Fruit fly (Drosophila melanogaster) whole organism, embryonic: ENCODE data around the gene CG12992.
A peak's percentile ranks its signal among the peaks of the same experiment; 100 is the strongest.

Experiments
- B-H2 ChIP-seq: fragments of 200-800 bp; sonication (Bioruptor generic); optimal IDR thresholded peaks from 2 replicates; lab custom pipeline; 2018; ENCODE audit warnings: missing biosample characterization, mild to moderate bottlenecking, missing genetic modification characterization
- Bgb ChIP-seq: fragments of 200-800 bp; sonication (Bioruptor generic); IDR thresholded peaks from 2 replicates; pipeline ENCODE4 v1.3.6; 2022; ENCODE audit warnings: missing biosample characterization, missing genetic modification characterization; ENCODE audit not compliant: partially characterized antibody
- CG10462 ChIP-seq: fragments of 200-800 bp; sonication (Bioruptor generic); optimal IDR thresholded peaks from 2 replicates; lab custom pipeline; 2016; ENCODE audit warnings: missing biosample characterization, missing genetic modification characterization
- CG12391 ChIP-seq: fragments of 200-800 bp; sonication (Bioruptor generic); optimal IDR thresholded peaks from 3 replicates; lab custom pipeline; 2018; ENCODE audit warnings: missing biosample characterization, mild to moderate bottlenecking, missing genetic modification characterization, moderate library complexity
- CG13296 ChIP-seq: fragments of 200-800 bp; sonication (Bioruptor generic); optimal IDR thresholded peaks from 3 replicates; lab custom pipeline; 2018; ENCODE audit warnings: missing biosample characterization, mild to moderate bottlenecking, missing genetic modification characterization
- CG13424 ChIP-seq: fragments of 200-800 bp; sonication (Bioruptor generic); optimal IDR thresholded peaks from 2 replicates; lab custom pipeline; 2019; ENCODE audit warnings: missing biosample characterization, mild to moderate bottlenecking, missing genetic modification characterization, moderate library complexity
- CG14667 ChIP-seq: fragments of 200-800 bp; sonication (Bioruptor generic); IDR thresholded peaks from 2 replicates; pipeline ENCODE4 v1.3.6; 2022; ENCODE audit warnings: missing biosample characterization, missing genetic modification characterization
- CG15269 ChIP-seq: fragments of 200-800 bp; sonication (Bioruptor generic); optimal IDR thresholded peaks from 2 replicates; lab custom pipeline; 2018; ENCODE audit warnings: missing biosample characterization, mild to moderate bottlenecking, missing genetic modification characterization, moderate library complexity
- CG15601 ChIP-seq: fragments of 200-800 bp; sonication (Bioruptor generic); optimal IDR thresholded peaks from 3 replicates; lab custom pipeline; 2019; ENCODE audit warnings: missing biosample characterization, mild to moderate bottlenecking, missing genetic modification characterization, moderate library complexity
- CG17359 ChIP-seq: fragments of 200-800 bp; sonication (Bioruptor generic); optimal IDR thresholded peaks from 3 replicates; lab custom pipeline; 2018; ENCODE audit warnings: missing biosample characterization, mild to moderate bottlenecking, missing genetic modification characterization, moderate library complexity
- CG17385 ChIP-seq: fragments of 200-800 bp; sonication (Bioruptor generic); optimal IDR thresholded peaks from 3 replicates; lab custom pipeline; 2018; ENCODE audit warnings: missing biosample characterization, mild to moderate bottlenecking, missing genetic modification characterization
- CG17829 ChIP-seq: fragments of 200-800 bp; optimal IDR thresholded peaks from 2 replicates; lab custom pipeline; 2019; ENCODE audit warnings: missing biosample characterization, mild to moderate bottlenecking, missing genetic modification characterization, moderate library complexity
- CG1832 ChIP-seq: fragments of 200-800 bp; sonication (Bioruptor generic); optimal IDR thresholded peaks from 2 replicates; lab custom pipeline; 2017; ENCODE audit warnings: missing biosample characterization, mild to moderate bottlenecking, missing genetic modification characterization, inconsistent platforms
- CG18619 ChIP-seq: fragments of 200-800 bp; sonication (Bioruptor generic); optimal IDR thresholded peaks from 3 replicates; lab custom pipeline; 2017; ENCODE audit warnings: missing biosample characterization, mild to moderate bottlenecking, missing genetic modification characterization
- CG2678 ChIP-seq: fragments of 200-800 bp; sonication (Bioruptor generic); optimal IDR thresholded peaks from 3 replicates; lab custom pipeline; 2019; ENCODE audit warnings: missing biosample characterization, mild to moderate bottlenecking, missing genetic modification characterization, moderate library complexity
- CG30403 ChIP-seq: fragments of 200-800 bp; sonication (Bioruptor generic); optimal IDR thresholded peaks from 3 replicates; lab custom pipeline; 2016; ENCODE audit warnings: missing biosample characterization, missing genetic modification characterization
- CG34376 ChIP-seq: fragments of 200-800 bp; sonication (Bioruptor generic); optimal IDR thresholded peaks from 2 replicates; lab custom pipeline; 2018; ENCODE audit warnings: missing biosample characterization, mild to moderate bottlenecking, missing genetic modification characterization
- CG5245 ChIP-seq: fragments of 200-800 bp; sonication (Bioruptor generic); optimal IDR thresholded peaks from 3 replicates; lab custom pipeline; 2016; ENCODE audit warnings: missing biosample characterization, missing genetic modification characterization
- CG6813 ChIP-seq: fragments of 200-800 bp; sonication (Bioruptor generic); optimal IDR thresholded peaks from 2 replicates; lab custom pipeline; 2017; ENCODE audit warnings: missing biosample characterization, missing genetic modification characterization, mild to moderate bottlenecking, moderate library complexity, missing genetic modification reagents
- CG8765 ChIP-seq: fragments of 200-800 bp; sonication (Bioruptor generic); IDR thresholded peaks from 2 replicates; pipeline ENCODE4 v1.3.6; 2022; ENCODE audit warnings: missing biosample characterization, missing genetic modification characterization
- CG8924 ChIP-seq: fragments of 200-800 bp; optimal IDR thresholded peaks from 3 replicates; lab custom pipeline; 2019; ENCODE audit warnings: missing biosample characterization, mild to moderate bottlenecking, missing genetic modification characterization, moderate library complexity
- Camta ChIP-seq: fragments of 200-800 bp; sonication (Bioruptor generic); optimal IDR thresholded peaks from 2 replicates; lab custom pipeline; 2016; ENCODE audit warnings: missing biosample characterization, missing genetic modification characterization
- HmgZ ChIP-seq: fragments of 200-800 bp; sonication (Bioruptor generic); optimal IDR thresholded peaks from 2 replicates; lab custom pipeline; 2018; ENCODE audit warnings: missing biosample characterization, mild to moderate bottlenecking, missing genetic modification characterization
- Hr51 ChIP-seq, 2 experiments: fragments of 200-800 bp; sonication (Bioruptor generic); optimal IDR thresholded peaks; 2 replicates in 1 of 2; 3 replicates in 1 of 2; lab custom pipeline; 2016 to 2018; ENCODE audit warnings: missing biosample characterization in 2 of 2, missing genetic modification characterization in 2 of 2, mild to moderate bottlenecking in 1 of 2, moderate library complexity in 1 of 2
- Lim3 ChIP-seq: fragments of 200-800 bp; sonication (Bioruptor generic); IDR thresholded peaks from 2 replicates; pipeline ENCODE4 v1.3.6; 2022; ENCODE audit warnings: missing biosample characterization, missing genetic modification characterization
- MESR4 ChIP-seq: fragments of 200-800 bp; sonication (Bioruptor generic); optimal IDR thresholded peaks from 2 replicates; lab custom pipeline; 2018; ENCODE audit warnings: missing biosample characterization, mild to moderate bottlenecking, missing genetic modification characterization, moderate library complexity
- ato ChIP-seq: fragments of 200-800 bp; sonication (Bioruptor generic); IDR thresholded peaks from 2 replicates; pipeline ENCODE4 v1.3.6; 2022; ENCODE audit warnings: missing biosample characterization, missing genetic modification characterization; ENCODE audit not compliant: partially characterized antibody
- chinmo ChIP-seq: fragments of 200-800 bp; sonication (Bioruptor generic); IDR thresholded peaks from 4 replicates; pipeline ENCODE4 v1.3.6; 2022; ENCODE audit warnings: missing biosample characterization, missing genetic modification characterization; ENCODE audit not compliant: partially characterized antibody
- danr ChIP-seq: fragments of 200-800 bp; sonication (Bioruptor generic); IDR thresholded peaks from 2 replicates; pipeline ENCODE4 v1.3.6; 2022; ENCODE audit warnings: missing biosample characterization, missing genetic modification characterization
- esg ChIP-seq: fragments of 200-800 bp; sonication (Bioruptor generic); conservative IDR thresholded peaks from 2 replicates; pipeline ENCODE4 v1.3.6; 2022; ENCODE audit warnings: missing biosample characterization, missing genetic modification characterization
- fu2 ChIP-seq: fragments of 200-800 bp; sonication (Bioruptor generic); optimal IDR thresholded peaks from 2 replicates; lab custom pipeline; 2016; ENCODE audit warnings: missing biosample characterization, missing genetic modification characterization
- gt ChIP-seq: fragments of 200-800 bp; sonication (Bioruptor generic); IDR thresholded peaks from 2 replicates; pipeline ENCODE4 v1.3.6; 2022; ENCODE audit warnings: missing biosample characterization, missing genetic modification characterization
- hth ChIP-seq: fragments of >200 bp; optimal IDR thresholded peaks from 2 replicates; lab custom pipeline; 2017; ENCODE audit warnings: inconsistent platforms
- mam ChIP-seq: fragments of 200-800 bp; sonication (Bioruptor generic); optimal IDR thresholded peaks from 3 replicates; lab custom pipeline; 2016; ENCODE audit warnings: missing biosample characterization, missing genetic modification characterization
- nerfin-2 ChIP-seq: fragments of 200-800 bp; sonication (Bioruptor generic); IDR thresholded peaks from 2 replicates; pipeline ENCODE4 v1.3.6; 2022; ENCODE audit warnings: missing biosample characterization, missing genetic modification characterization; ENCODE audit not compliant: partially characterized antibody
- pros ChIP-seq: fragments of 200-800 bp; sonication (Bioruptor generic); optimal IDR thresholded peaks from 3 replicates; lab custom pipeline; 2019; ENCODE audit warnings: missing biosample characterization, mild to moderate bottlenecking, missing genetic modification characterization, moderate library complexity
- pum ChIP-seq: fragments of 200-800 bp; sonication (Bioruptor generic); optimal IDR thresholded peaks from 2 replicates; lab custom pipeline; 2016; ENCODE audit warnings: missing biosample characterization, missing genetic modification characterization
- row ChIP-seq: fragments of 200-800 bp; sonication (Bioruptor generic); IDR thresholded peaks from 3 replicates; pipeline ENCODE4 v1.3.6; 2022; ENCODE audit warnings: missing biosample characterization, missing genetic modification characterization
- schlank ChIP-seq: fragments of 200-800 bp; sonication (Bioruptor generic); optimal IDR thresholded peaks from 2 replicates; lab custom pipeline; 2018; ENCODE audit warnings: missing biosample characterization, mild to moderate bottlenecking, missing genetic modification characterization
- sd ChIP-seq: fragments of 200-800 bp; sonication (Bioruptor generic); optimal IDR thresholded peaks from 3 replicates; lab custom pipeline; 2018; ENCODE audit warnings: missing biosample characterization, mild to moderate bottlenecking, missing genetic modification characterization, moderate library complexity
- sens ChIP-seq: fragments of 200-800 bp; sonication (Bioruptor generic); peaks from one replicate; lab custom pipeline; 2016; ENCODE audit warnings: missing biosample characterization, missing genetic modification characterization
- shn ChIP-seq: fragments of 200-800 bp; sonication (Bioruptor generic); optimal IDR thresholded peaks from 3 replicates; lab custom pipeline; 2016; ENCODE audit warnings: missing biosample characterization, missing genetic modification characterization
- sqz ChIP-seq: fragments of 200-800 bp; sonication (Bioruptor generic); optimal IDR thresholded peaks from 3 replicates; lab custom pipeline; 2018; ENCODE audit warnings: missing biosample characterization, mild to moderate bottlenecking, missing genetic modification characterization
- tll ChIP-seq, 2 experiments: fragments of 200-800 bp in 1 of 2; fragments of >200 bp in 1 of 2; sonication (Bioruptor generic) in 1 of 2; optimal IDR thresholded peaks; 2 replicates each; lab custom pipeline; 2017 to 2019; ENCODE audit warnings: missing biosample characterization in 2 of 2, missing genetic modification characterization in 2 of 2, mild to moderate bottlenecking in 1 of 2, moderate library complexity in 1 of 2
- tna ChIP-seq: fragments of 200-800 bp; sonication (Bioruptor generic); IDR thresholded peaks from 2 replicates; pipeline ENCODE4 v1.3.6; 2022; ENCODE audit warnings: missing biosample characterization, missing genetic modification characterization; ENCODE audit not compliant: partially characterized antibody
- vnd ChIP-seq: fragments of 200-800 bp; sonication (Bioruptor generic); IDR thresholded peaks from 3 replicates; pipeline ENCODE4 v1.3.6; 2022; ENCODE audit warnings: missing biosample characterization, missing genetic modification characterization; ENCODE audit not compliant: partially characterized antibody

Gene CG12992

dm6 chrX:17625833-17626232 lies 37.2 kb downstream of the CG12992 start (continued):
- TF ChIP-seq CG15269 (tag; lab: Kevin White, UChicago) (peak; percentile 35), Hr51 (GFP tag; optimal IDR thresholded peaks at IDR 0.05; lab: Kevin White, UChicago) (peak in 1 of 2 experiments; percentile 23), chinmo (GFP tag; lab: Robert Waterston, UW) (no peak), mam (GFP tag; lab: Kevin White, UChicago) (no peak), CG13296 (GFP tag; lab: Kevin White, UChicago) (peak; percentile 11), B-H2 (GFP tag; lab: Kevin White, UChicago) (peak; percentile 7)

dm6 chrX:17627090-17627992 lies 38.7 kb downstream of the CG12992 start, which contains the start of gene stas:
Gene stas, minus strand, starts transcription at chrX:17627895.
- TF ChIP-seq CG17829 (tag; lab: Kevin White, UChicago) (peak; percentile 21), CG1832 (GFP tag; lab: Kevin White, UChicago) (no peak), CG6813 (GFP tag; lab: Kevin White, UChicago) (no peak), CG8924 (tag; lab: Kevin White, UChicago) (peak; percentile 68), CG2678 (tag; lab: Kevin White, UChicago) (peak; percentile 30), fu2 (no peak), CG10462 (no peak), sqz (GFP tag; lab: Kevin White, UChicago) (peak; percentile 81), CG15601 (tag; lab: Kevin White, UChicago) (peak; percentile 35), nerfin-2 (GFP tag; lab: Robert Waterston, UW) (no peak), Lim3 (GFP tag; lab: Robert Waterston, UW) (no peak), CG13424 (tag; lab: Kevin White, UChicago) (peak; percentile 12), sd (peak; percentile 25), gt (GFP tag; lab: Robert Waterston, UW) (no peak), pum (GFP tag; lab: Kevin White, UChicago) (no peak), tll (GFP tag; optimal IDR thresholded peaks at IDR 0.05; lab: Kevin White, UChicago) (peak in 1 of 2 experiments; percentile 55), schlank (no peak), sens (GFP tag; lab: Kevin White, UChicago) (peak; percentile 77), tna (GFP tag; lab: Robert Waterston, UW) (no peak), hth (lab: Kevin White, UChicago) (no peak), vnd (GFP tag; lab: Robert Waterston, UW) (no peak), esg (no peak), CG8765 (no peak), Camta (GFP tag; lab: Kevin White, UChicago) (no peak), CG34376 (GFP tag; lab: Kevin White, UChicago) (peak; percentile 30), CG17385 (GFP tag; lab: Kevin White, UChicago) (peak; percentile 37), CG5245 (GFP tag; lab: Kevin White, UChicago) (no peak), Bgb (GFP tag; lab: Robert Waterston, UW) (peak; percentile 53; the same call in 1 of the 2 replicates), pros (no peak), CG14667 (GFP tag; lab: Robert Waterston, UW) (no peak), CG12391 (tag; lab: Kevin White, UChicago) (peak; percentile 27), MESR4 (GFP tag; lab: Kevin White, UChicago) (peak; percentile 81), CG17359 (tag; lab: Kevin White, UChicago) (peak; percentile 8), ato (GFP tag; lab: Robert Waterston, UW) (no peak), row (GFP tag; lab: Robert Waterston, UW) (peak; percentile 40; the same call in 2 of the 3 replicates), CG30403 (GFP tag; lab: Kevin White, UChicago) (no peak), danr (no peak), Hr51 (GFP tag; optimal IDR thresholded peaks at IDR 0.05; lab: Kevin White, UChicago) (peak in 1 of 2 experiments; percentile 4), CG18619 (GFP tag; lab: Kevin White, UChicago) (no peak), HmgZ (tag; lab: Kevin White, UChicago) (peak; percentile 10), shn (no peak)
